Fruit fly (Drosophila melanogaster) whole organism: ENCODE results near the gene Erk7.

Experiments used
- CG8478 ChIP-seq: fragments of >200 bp; optimal IDR thresholded peaks from 2 replicates; lab custom pipeline; 2018; ENCODE audit warnings: inconsistent platforms
- Dll ChIP-seq: fragments of >200 bp; optimal IDR thresholded peaks from 2 replicates; lab custom pipeline; 2017
- EcR ChIP-seq, 2 experiments: fragments of >200 bp; optimal IDR thresholded peaks; 2 replicates each; lab custom pipeline; 2017; ENCODE audit warnings: missing biosample characterization in 2 of 2, missing genetic modification characterization in 2 of 2, missing genetic modification reagents in 2 of 2
- pan ChIP-seq: fragments of >200 bp; optimal IDR thresholded peaks from 2 replicates; lab custom pipeline; 2017
- psq ChIP-seq: fragments of >200 bp; optimal IDR thresholded peaks from 2 replicates; lab custom pipeline; 2017
- usp ChIP-seq: fragments of >200 bp; optimal IDR thresholded peaks from 2 replicates; lab custom pipeline; 2017; ENCODE audit warnings: missing biosample characterization, missing genetic modification characterization, mixed read lengths

- TF ChIP-seq Dll (lab: Kevin White, UChicago) (no peak), psq (no peak), usp (GFP tag; lab: Kevin White, UChicago) (no peak), pan (lab: Kevin White, UChicago) (no peak), CG8478 (lab: Kevin White, UChicago) (no peak), EcR (GFP tag; optimal IDR thresholded peaks at IDR 0.05; lab: Kevin White, UChicago) (no peak)
These were observed 2.3 kb upstream of the Erk7 start, which contains the start of gene CG17440 for dm6 chrX:9269825-9270224.
